Worm (Caenorhabditis elegans) whole organism, dauer: ENCODE data around the gene fbxb-104.
"Not testable (repeated sequence)": the region's sequence is repeated elsewhere in the genome, so short reads cannot be mapped to it uniquely, and the experiment has no call there.

Experiments
- unc-62 ChIP-seq: sonication (generic microtip); optimal IDR thresholded peaks from 2 replicates; lab custom pipeline; 2017; ENCODE audit warnings: missing biosample characterization, missing genetic modification reagents, missing genetic modification characterization

fbxb-104 gene

DNA sequence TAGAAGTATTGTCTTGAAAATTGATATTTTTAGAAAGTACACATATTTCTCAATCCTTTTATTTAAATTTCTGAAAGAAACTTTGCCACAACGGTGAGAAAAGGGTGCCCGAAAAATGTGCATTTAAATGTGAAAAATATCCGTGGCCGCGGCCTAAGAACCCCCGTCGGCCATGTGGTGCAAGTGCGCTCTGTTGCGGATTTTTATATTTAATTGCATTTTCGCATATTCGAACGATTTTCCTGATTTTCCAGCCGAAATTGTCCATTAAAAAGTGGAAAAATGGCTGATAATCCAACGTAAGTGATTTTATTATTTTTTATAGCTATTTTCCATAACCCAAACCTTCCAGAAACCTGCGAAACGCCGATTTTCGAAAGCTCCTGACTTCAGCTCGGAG is 5.2 kb upstream of the fbxb-104 start, which contains the start of gene smu-2:
Gene smu-2, plus strand, starts transcription at position 178 of the 400 bp plus-strand sequence.
- TF ChIP-seq unc-62 (GFP tag; lab: Kevin White, UChicago), result no peak

DNA sequence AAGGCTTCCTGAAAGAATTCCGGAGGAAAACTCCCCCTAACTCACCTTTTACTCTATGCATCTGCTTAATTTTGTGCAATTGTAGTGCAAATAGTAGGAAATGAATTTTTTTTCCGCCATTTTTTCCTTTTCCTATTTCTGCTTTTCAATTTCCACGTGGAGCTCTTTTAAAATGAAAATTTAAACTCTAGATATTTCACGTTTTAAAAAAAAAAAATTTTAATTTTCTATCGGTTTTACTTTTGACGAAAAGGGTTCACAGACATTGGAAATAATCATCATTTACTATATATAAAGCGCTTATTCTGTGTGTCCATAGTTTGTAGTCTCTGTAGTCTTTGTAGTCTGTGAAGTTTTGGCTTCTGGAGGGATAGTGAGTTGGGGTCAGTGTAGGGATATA is 4.5 kb upstream of the fbxb-104 start, which contains the start of gene Y49F6B.8:
Gene Y49F6B.8, minus strand, starts transcription at position 101 of the 400 bp plus-strand sequence.
- no peak for TF ChIP-seq unc-62 (GFP tag; lab: Kevin White, UChicago)

DNA sequence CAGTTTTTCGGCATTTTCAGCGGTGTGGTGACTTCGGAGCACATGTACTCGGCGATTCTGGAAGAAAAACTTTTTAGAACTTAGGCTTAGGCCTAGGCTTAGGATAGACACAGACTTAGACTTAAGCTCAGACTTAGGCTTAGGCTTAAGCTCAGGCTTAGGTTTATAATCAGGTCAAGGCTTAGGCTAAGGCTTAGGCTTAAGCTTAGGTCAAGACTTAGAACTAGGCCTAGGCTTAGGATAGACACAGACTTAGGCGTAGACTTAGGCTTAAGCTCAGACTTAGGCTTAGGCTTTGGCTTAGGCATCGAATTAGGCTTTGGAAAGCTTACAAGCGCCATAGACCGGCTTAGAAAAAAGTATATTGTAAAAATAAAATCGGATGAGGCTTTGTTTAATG is 535 bp downstream of the fbxb-104 start:
- TF ChIP-seq unc-62 (GFP tag; lab: Kevin White, UChicago), result no peak

DNA sequence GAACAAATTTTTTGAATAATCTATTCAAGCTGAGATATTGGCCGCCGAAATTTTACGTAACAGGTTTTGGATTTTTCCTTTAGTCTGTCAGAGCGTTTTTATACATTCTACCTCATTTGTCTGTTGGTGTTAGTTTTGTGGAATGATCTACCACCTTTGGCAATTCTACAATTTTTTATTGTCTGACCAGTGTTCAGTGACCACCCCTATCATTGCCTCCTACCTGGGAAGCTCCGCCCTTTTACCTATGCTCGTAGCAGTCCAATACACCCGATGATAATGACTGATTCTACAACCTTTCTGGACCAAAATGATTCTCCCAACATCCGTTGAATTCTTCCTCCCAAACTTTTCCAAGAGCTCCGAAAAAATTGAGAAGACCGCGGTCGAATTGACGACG is 3.3 kb downstream of the fbxb-104 start, which contains the start of gene sdz-32:
Gene sdz-32, plus strand, starts transcription at position 301 of the 400 bp plus-strand sequence.
- no peak for TF ChIP-seq unc-62 (GFP tag; lab: Kevin White, UChicago)

DNA sequence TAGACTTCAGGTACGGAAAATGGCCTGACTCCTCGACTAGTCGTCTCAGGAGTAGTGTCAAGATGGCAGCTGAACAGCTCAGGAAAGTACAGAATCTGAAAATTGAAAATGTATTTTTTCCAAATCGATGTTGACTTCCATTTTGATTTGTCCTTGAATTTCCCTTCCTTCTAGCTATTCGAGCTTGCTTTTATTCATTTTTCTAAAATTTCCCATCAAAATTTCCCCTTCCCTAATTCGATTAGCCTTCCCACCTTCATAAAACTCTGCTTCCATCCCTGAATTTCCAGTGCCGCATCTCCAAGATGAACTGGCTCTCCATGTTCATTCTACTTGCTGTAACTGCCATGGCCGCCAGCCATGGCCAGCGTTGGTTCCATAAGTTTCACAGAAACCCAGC is 4.3 kb downstream of the fbxb-104 start, which contains the start of gene Y49F6B.6:
Gene Y49F6B.6, plus strand, starts transcription at position 301 of the 400 bp plus-strand sequence.
- TF ChIP-seq unc-62 (GFP tag; lab: Kevin White, UChicago), result no peak

DNA sequence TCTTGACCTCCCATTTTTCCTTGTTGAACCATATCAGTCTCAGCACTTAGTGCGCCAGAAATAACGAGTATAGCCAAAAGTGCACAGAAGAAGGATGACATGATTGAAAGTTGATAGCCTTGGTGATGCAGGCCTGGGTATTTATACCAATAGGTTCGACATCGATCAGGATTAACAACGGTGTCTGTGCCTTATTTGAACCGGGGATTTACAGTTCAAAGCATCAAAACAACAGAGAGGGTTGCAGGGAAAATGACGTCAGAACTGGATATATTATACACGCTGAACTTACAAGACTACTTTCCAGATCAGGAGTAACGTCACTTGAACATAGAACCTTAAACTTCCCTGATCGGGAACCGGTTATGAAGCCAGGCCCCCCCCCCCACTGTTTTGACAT is 4.8 kb downstream of the fbxb-104 start, which contains the start of gene Y49F6B.12:
Gene Y49F6B.12, minus strand, starts transcription at position 101 of the 400 bp plus-strand sequence.
- no peak for TF ChIP-seq unc-62 (GFP tag; lab: Kevin White, UChicago)

DNA sequence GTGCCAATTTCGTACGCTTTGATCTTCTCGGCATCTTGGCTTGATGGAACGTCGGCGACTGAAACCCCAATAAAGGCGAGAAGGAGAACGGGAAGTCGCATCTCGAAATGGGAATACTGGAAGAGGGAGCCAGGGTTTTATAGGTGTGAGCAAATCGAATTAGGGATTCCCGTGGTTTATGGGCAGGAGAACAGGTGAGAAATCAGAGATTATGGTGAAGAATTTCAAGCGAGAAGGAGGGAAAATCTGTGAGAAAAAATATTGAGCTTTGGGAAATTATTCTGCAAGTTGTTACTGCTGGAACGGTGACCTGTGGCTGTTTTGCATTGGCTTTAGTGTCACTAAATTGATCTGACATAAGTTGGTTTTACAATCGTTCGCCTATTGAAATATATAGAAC is 5.5 kb downstream of the fbxb-104 start, which contains the start of gene Y49F6B.13:
Gene Y49F6B.13, minus strand, starts transcription at position 101 of the 400 bp plus-strand sequence.
- no peak for TF ChIP-seq unc-62 (GFP tag; lab: Kevin White, UChicago)

DNA sequence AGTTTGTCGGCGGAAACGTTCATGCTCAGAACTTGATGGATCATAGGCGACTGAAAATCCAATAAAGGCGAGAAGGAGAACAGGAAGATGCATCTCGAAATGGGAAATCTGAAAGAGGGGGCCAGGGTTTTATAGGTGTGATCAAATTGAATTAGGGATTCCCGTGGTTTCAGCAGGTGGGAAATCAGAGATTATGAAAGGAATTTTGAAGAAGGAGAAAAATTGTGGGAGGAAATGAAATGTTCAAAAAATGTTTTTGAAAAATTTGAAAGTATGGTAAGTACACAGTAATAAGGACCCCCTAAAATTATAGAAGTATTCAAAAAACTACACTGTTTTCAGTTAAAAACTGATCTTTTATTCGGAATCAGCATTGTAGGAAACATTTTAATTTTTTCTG is 6.5 kb downstream of the fbxb-104 start, which contains the start of gene Y49F6B.20:
Gene Y49F6B.20, minus strand, starts transcription at position 101 of the 400 bp plus-strand sequence.
- TF ChIP-seq unc-62 (GFP tag; lab: Kevin White, UChicago), result no peak

DNA sequence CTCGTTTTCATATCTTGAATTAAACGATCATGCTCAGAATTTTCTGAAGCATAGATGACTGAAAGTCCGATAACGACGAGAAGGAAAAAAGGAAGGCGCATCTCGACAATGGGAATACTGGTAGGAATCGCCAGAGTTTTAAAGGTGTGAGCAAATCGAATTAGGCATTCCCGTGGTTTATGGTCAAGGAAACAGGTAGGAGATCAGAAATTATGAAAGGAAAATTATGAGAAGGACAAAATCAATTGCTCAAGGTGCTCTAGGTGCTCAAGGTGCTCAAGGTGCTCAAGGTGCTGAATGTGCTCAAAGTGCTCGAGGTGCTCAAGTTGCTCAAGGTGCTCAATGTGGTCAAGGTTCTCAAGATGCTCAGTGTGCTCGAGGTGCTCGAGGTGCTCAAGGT is 12.5 kb downstream of the fbxb-104 start, which contains the start of gene C16C8.10:
Gene C16C8.10, minus strand, starts transcription at position 101 of the 400 bp plus-strand sequence.
- not testable (repeated sequence) for TF ChIP-seq unc-62 (GFP tag; lab: Kevin White, UChicago)

DNA sequence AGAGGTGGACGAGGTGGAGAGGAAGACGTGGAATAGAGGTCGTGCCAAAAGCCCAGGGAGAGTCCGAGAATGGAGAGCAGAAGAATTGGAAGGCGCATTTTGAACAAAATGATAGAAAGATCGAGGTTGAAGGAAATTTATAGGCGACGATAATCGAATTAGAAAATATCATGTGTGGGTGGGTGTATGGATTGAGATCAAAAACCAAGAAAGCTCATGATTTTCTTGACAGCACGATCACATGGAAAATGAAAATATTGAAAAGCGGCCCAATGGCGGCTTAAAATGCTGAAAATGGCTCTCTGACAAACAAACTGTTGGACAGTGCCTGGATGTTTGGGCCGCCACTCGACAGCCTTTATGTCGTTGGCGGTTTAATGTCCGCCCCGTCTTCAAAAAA is 14.0 kb downstream of the fbxb-104 start, which contains the start of gene C16C8.9:
Gene C16C8.9, minus strand, starts transcription at position 101 of the 400 bp plus-strand sequence.
- no peak for TF ChIP-seq unc-62 (GFP tag; lab: Kevin White, UChicago)

DNA sequence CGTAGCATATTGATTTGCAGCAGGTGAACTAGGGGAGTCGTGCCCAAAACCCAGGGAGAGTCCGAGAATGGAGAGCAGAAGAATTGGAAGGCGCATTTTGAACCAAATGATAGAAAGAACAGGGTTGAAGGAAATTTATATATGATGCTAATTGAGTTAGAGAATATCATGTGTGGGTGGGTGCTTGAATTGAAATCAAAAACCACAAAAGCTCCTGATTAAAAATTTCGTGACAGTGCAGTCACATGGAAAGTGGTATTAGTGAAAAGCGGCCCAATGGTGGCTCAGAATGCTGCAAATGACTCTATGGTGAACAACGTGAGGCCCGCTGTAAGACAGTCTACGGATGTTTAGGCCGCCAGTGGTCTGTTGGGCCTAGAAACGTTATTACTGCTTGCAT is 15.5 kb downstream of the fbxb-104 start, which contains the start of gene C16C8.8:
Gene C16C8.8, minus strand, starts transcription at position 101 of the 400 bp plus-strand sequence.
- no peak for TF ChIP-seq unc-62 (GFP tag; lab: Kevin White, UChicago)

DNA sequence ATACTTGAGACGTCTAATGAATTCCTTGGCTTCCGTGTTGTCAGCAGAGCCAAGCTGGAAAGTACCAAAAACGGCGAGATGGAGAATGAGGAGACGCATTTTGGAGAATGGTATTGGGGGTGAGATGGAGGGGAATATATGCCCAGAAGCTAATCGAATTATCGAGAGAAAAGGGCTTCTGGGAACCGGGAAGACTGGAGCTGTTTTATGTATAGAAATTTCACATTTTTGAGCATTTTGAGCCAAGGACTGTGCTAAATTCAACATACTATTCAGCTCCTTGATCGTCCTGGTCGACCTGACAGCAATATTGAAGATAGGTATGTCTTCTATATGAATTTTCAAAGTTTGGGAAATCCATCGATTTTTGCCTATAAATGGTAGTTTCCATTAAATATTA is 17.0 kb downstream of the fbxb-104 start, which contains the start of gene C16C8.7:
Gene C16C8.7, minus strand, starts transcription at position 101 of the 400 bp plus-strand sequence.
- no peak for TF ChIP-seq unc-62 (GFP tag; lab: Kevin White, UChicago)

DNA sequence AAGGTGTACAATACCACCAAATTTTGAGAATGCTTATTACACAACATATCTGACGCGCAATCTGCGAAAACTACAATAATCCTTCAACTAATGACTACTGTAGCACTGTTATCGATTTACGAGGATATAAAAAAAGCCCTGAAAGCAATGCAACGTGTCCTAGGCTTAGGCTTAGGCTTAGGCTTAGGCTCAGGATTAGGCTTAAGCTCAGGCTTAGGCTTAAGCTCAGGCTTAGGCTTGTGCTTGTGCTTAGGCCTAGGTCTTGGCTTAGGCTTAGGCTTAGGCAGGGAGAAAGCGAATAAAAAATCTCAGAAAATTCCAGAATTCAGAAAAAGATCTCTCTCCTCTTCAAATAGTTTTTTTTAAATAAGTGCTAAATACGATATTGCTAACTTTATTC is 17.9 kb downstream of the fbxb-104 start:
- TF ChIP-seq unc-62 (GFP tag; lab: Kevin White, UChicago), result no peak

DNA sequence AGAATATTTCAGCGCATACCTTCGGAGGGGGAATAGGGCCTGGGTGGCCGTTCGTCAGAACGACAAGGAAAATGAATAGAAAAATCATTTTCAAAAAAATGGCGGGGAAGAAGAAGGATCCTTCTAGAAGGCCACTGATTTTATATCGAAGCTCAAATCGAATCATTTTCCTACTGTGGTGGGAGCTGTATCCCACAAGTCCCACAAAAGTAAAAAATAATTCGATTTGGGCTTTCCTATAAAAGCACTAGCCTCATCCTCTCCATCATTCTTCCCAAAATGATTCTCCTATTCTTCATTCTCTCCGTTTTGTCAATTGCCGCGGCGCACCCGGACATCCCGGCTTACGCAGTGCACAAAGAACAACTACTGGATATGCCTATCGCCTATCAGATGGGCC is 18.9 kb downstream of the fbxb-104 start, which contains the start of the genes C16C8.26 and C16C8.19:
Gene C16C8.26, minus strand, starts transcription at position 101 of the 400 bp plus-strand sequence.
Gene C16C8.19, plus strand, starts transcription at position 279 of the 400 bp plus-strand sequence.
- TF ChIP-seq unc-62 (GFP tag; lab: Kevin White, UChicago), result no peak

DNA sequence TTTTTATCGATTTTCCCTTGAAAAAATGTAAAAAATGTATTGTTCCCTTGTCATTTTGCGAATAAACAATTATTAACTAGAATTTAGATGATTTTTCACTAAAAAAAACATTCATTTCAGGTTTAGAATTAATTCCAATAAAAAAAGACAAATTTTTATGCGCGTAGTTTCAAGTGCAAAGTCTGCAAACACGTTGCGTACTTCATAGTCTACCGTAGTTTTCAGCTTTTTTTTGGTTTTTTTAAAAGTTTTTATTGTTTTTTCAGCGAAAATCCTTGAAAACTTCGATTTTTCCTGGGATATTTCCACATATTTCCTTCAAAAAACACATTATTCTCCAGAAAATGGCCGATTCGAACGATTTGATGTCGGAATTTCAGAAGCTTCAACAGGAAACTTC is 23.6 kb downstream of the fbxb-104 start, which contains the start of gene C16C8.11:
Gene C16C8.11, plus strand, starts transcription at position 188 of the 400 bp plus-strand sequence.
- TF ChIP-seq unc-62 (GFP tag; lab: Kevin White, UChicago), result no peak

DNA sequence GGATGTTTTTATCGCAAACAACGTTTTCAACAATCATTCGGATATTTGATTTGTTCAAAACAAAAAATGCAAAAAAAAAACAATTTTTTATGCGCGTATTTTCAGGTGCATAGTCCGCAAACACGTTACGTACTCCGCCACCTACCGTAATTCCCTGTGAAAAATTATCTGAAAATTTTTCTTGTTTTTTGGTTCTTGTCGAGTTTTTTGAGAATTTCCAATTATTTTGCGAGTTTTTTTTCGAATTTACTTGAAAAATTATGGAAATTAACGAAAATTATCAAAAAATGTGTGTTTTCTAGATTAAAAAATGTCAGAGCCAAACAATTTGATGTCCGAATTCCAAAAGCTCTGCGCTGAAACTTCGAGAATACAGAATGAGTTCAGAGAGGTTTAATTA is 24.6 kb downstream of the fbxb-104 start, which contains the start of gene C16C8.12:
Gene C16C8.12, plus strand, starts transcription at position 301 of the 400 bp plus-strand sequence.
- no peak for TF ChIP-seq unc-62 (GFP tag; lab: Kevin White, UChicago)
